Worm (Caenorhabditis elegans) whole organism, late embryonic: ENCODE measurements around the gene noca-2.

ENCODE experiments used
- Y22D7AL.16 ChIP-seq: sonication (generic microtip); optimal IDR thresholded peaks from 2 replicates; lab custom pipeline; 2016; ENCODE audit warnings: missing genetic modification characterization, missing compliant biosample characterization
- pha-4 ChIP-seq: fragments of 150-350 bp; optimal IDR thresholded peaks from 2 replicates; lab custom pipeline; 2018; ENCODE audit warnings: missing biosample characterization, missing genetic modification reagents, missing genetic modification characterization
- ref-2 ChIP-seq: sonication (generic microtip); optimal IDR thresholded peaks from 2 replicates; lab custom pipeline; 2016; ENCODE audit warnings: missing genetic modification characterization, missing compliant biosample characterization
- tbx-2 ChIP-seq: sonication (generic microtip); optimal IDR thresholded peaks from 2 replicates; lab custom pipeline; 2016; ENCODE audit warnings: missing genetic modification characterization, missing compliant biosample characterization

DNA sequence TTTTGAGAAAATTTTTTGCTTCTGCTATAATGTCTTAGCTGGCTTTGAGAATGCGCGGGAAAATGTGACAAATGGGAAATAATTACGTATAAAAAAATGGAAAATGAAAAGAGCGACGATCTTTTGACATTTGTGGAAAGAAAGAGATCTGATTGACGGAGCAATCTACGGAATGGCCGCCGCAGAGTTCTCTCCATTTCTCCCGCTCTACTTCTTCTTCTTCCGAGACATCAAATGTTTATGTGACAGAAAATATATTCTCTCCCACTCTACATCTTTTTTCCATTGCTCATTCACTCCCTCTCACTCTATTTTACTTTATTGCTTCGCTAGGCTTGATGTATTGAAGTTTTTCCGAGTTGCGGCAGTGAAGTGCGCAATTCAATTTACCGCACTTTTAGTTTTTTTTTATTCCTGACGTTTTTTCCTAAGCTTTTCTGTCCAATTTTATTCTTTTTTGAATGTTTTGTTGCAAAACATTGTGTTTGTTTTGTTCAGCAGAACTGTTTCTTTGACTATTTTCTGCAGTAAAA lies 26.4 kb upstream of the noca-2 start:
- TF ChIP-seq pha-4 (tag; lab: Kevin White, UChicago), result no peak
- TF ChIP-seq ref-2 (tag; lab: Kevin White, UChicago), result no peak
- TF ChIP-seq tbx-2 (tag; lab: Kevin White, UChicago), result no peak
- TF ChIP-seq Y22D7AL.16 (tag; lab: Kevin White, UChicago), result no peak
